Fruit fly (Drosophila melanogaster) whole organism, embryonic: ENCODE results near the gene CG12171.

ENCODE experiments used
- CG10147 ChIP-seq: fragments of 200-800 bp; sonication (Bioruptor generic); optimal IDR thresholded peaks from 2 replicates; lab custom pipeline; 2019; ENCODE audit warnings: missing biosample characterization, mild to moderate bottlenecking, missing genetic modification characterization, moderate library complexity
- CG10959 ChIP-seq: fragments of 200-800 bp; sonication (Bioruptor generic); IDR thresholded peaks from 2 replicates; pipeline ENCODE4 v1.3.6; 2022; ENCODE audit warnings: missing biosample characterization, missing genetic modification characterization
- CG11695 ChIP-seq: fragments of 200-800 bp; sonication (Bioruptor generic); IDR thresholded peaks from 3 replicates; pipeline ENCODE4 v1.3.6; 2022; ENCODE audit warnings: missing biosample characterization, missing genetic modification characterization
- CG17612 ChIP-seq: fragments of 200-800 bp; sonication (Bioruptor generic); IDR thresholded peaks from 2 replicates; pipeline ENCODE4 v1.3.6; 2022; ENCODE audit warnings: missing biosample characterization, missing genetic modification characterization
- CG17829 ChIP-seq: fragments of 200-800 bp; optimal IDR thresholded peaks from 2 replicates; lab custom pipeline; 2019; ENCODE audit warnings: missing biosample characterization, mild to moderate bottlenecking, missing genetic modification characterization, moderate library complexity
- CG1832 ChIP-seq: fragments of 200-800 bp; sonication (Bioruptor generic); optimal IDR thresholded peaks from 2 replicates; lab custom pipeline; 2017; ENCODE audit warnings: missing biosample characterization, mild to moderate bottlenecking, missing genetic modification characterization, inconsistent platforms
- CG2116 ChIP-seq: fragments of 200-800 bp; sonication (Bioruptor generic); optimal IDR thresholded peaks from 3 replicates; lab custom pipeline; 2018; ENCODE audit warnings: missing biosample characterization, mild to moderate bottlenecking, missing genetic modification characterization
- CG2199 ChIP-seq: fragments of 200-800 bp; sonication (Bioruptor generic); IDR thresholded peaks from 3 replicates; pipeline ENCODE4 v1.3.6; 2022; ENCODE audit warnings: missing biosample characterization, missing genetic modification characterization
- CG30403 ChIP-seq: fragments of 200-800 bp; sonication (Bioruptor generic); optimal IDR thresholded peaks from 3 replicates; lab custom pipeline; 2016; ENCODE audit warnings: missing biosample characterization, missing genetic modification characterization
- CG31388 ChIP-seq: fragments of 200-800 bp; sonication (Bioruptor generic); optimal IDR thresholded peaks from 2 replicates; lab custom pipeline; 2016; ENCODE audit warnings: missing biosample characterization, missing genetic modification characterization
- CG33213 ChIP-seq: fragments of 200-800 bp; sonication (Bioruptor generic); optimal IDR thresholded peaks from 3 replicates; lab custom pipeline; 2016; ENCODE audit warnings: missing biosample characterization, missing genetic modification characterization
- CG33557 ChIP-seq: fragments of 200-800 bp; sonication (Bioruptor generic); optimal IDR thresholded peaks from 2 replicates; lab custom pipeline; 2019; ENCODE audit warnings: missing biosample characterization, mild to moderate bottlenecking, missing genetic modification characterization, moderate library complexity
- CG34376 ChIP-seq: fragments of 200-800 bp; sonication (Bioruptor generic); optimal IDR thresholded peaks from 2 replicates; lab custom pipeline; 2018; ENCODE audit warnings: missing biosample characterization, mild to moderate bottlenecking, missing genetic modification characterization
- CG3726 ChIP-seq: fragments of 200-800 bp; sonication (Bioruptor generic); IDR thresholded peaks from 3 replicates; pipeline ENCODE4, ENCODE4 v1.3.6; 2022; ENCODE audit warnings: missing biosample characterization, missing genetic modification characterization
- CG5180 ChIP-seq: fragments of 200-800 bp; sonication (Bioruptor generic); optimal IDR thresholded peaks from 3 replicates; lab custom pipeline; 2017; ENCODE audit warnings: missing biosample characterization, missing genetic modification characterization, mild to moderate bottlenecking, moderate library complexity, missing genetic modification reagents
- CG5953 ChIP-seq: fragments of 200-800 bp; sonication (Bioruptor generic); IDR thresholded peaks from 2 replicates; pipeline ENCODE4 v1.3.6; 2022; ENCODE audit warnings: missing biosample characterization, missing genetic modification characterization
- CG6791 ChIP-seq: fragments of 200-800 bp; sonication (Bioruptor generic); IDR thresholded peaks from 3 replicates; pipeline ENCODE4 v1.3.6; 2022; ENCODE audit warnings: missing biosample characterization, missing genetic modification characterization; ENCODE audit not compliant: partially characterized antibody
- CG8765 ChIP-seq: fragments of 200-800 bp; sonication (Bioruptor generic); IDR thresholded peaks from 2 replicates; pipeline ENCODE4 v1.3.6; 2022; ENCODE audit warnings: missing biosample characterization, missing genetic modification characterization
- CG9437 ChIP-seq: fragments of 200-800 bp; sonication (Bioruptor generic); optimal IDR thresholded peaks from 2 replicates; lab custom pipeline; 2018; ENCODE audit warnings: missing biosample characterization, mild to moderate bottlenecking, missing genetic modification characterization
- CTCF ChIP-seq: fragments of 200-800 bp; sonication (Bioruptor generic); optimal IDR thresholded peaks from 2 replicates; lab custom pipeline; 2017; ENCODE audit warnings: missing biosample characterization, mild to moderate bottlenecking, missing genetic modification characterization, moderate library complexity
- Dip2 ChIP-seq: fragments of 200-800 bp; sonication (Bioruptor generic); IDR thresholded peaks from 2 replicates; pipeline ENCODE4 v1.3.6; 2022; ENCODE audit warnings: missing biosample characterization, missing genetic modification characterization
- Eip74EF ChIP-seq, 2 experiments: fragments of 200-800 bp in 1 of 2; fragments of >200 bp in 1 of 2; sonication (Bioruptor generic) in 1 of 2; optimal IDR thresholded peaks; 2 replicates each; lab custom pipeline; 2017 to 2019; ENCODE audit warnings: missing biosample characterization in 2 of 2, missing genetic modification characterization in 2 of 2, mild to moderate bottlenecking in 1 of 2, moderate library complexity in 1 of 2
- Ets65A ChIP-seq: fragments of 200-800 bp; sonication (Bioruptor generic); peaks from one replicate; lab custom pipeline; 2016; ENCODE audit warnings: missing biosample characterization, missing genetic modification characterization
- H15 ChIP-seq: fragments of 200-800 bp; sonication (Bioruptor generic); IDR thresholded peaks from 3 replicates; pipeline ENCODE4 v1.3.6; 2022; ENCODE audit warnings: missing biosample characterization, missing genetic modification characterization
- HHEX ChIP-seq: fragments of 200-800 bp; sonication (Bioruptor generic); optimal IDR thresholded peaks from 3 replicates; lab custom pipeline; 2017; ENCODE audit warnings: missing biosample characterization, mild to moderate bottlenecking, missing genetic modification characterization, missing genetic modification reagents
- HLH4C ChIP-seq: fragments of 200-800 bp; sonication (Bioruptor generic); IDR thresholded peaks from 3 replicates; pipeline ENCODE4 v1.3.6; 2022; ENCODE audit warnings: missing biosample characterization, missing genetic modification characterization; ENCODE audit not compliant: partially characterized antibody
- Hmx ChIP-seq: fragments of 200-800 bp; sonication (Bioruptor generic); optimal IDR thresholded peaks from 2 replicates; lab custom pipeline; 2016; ENCODE audit warnings: missing biosample characterization, missing genetic modification characterization
- Hr78 ChIP-seq, 2 experiments: fragments of 200-800 bp in 1 of 2; fragments of >200 bp in 1 of 2; sonication (Bioruptor generic) in 1 of 2; optimal IDR thresholded peaks; 2 replicates each; lab custom pipeline; 2017 to 2019; ENCODE audit warnings: missing biosample characterization in 2 of 2, missing genetic modification characterization in 2 of 2, mild to moderate bottlenecking in 1 of 2, moderate library complexity in 1 of 2
- Jarid2 ChIP-seq: fragments of 200-800 bp; sonication (Bioruptor generic); optimal IDR thresholded peaks from 3 replicates; lab custom pipeline; 2017; ENCODE audit warnings: mild to moderate bottlenecking, missing biosample characterization, missing genetic modification reagents, missing genetic modification characterization
- Kr ChIP-seq: fragments of 200-800 bp; sonication (Bioruptor generic); optimal IDR thresholded peaks from 2 replicates; lab custom pipeline; 2017; ENCODE audit warnings: missing biosample characterization, mild to moderate bottlenecking, missing genetic modification characterization
- MBD-R2 ChIP-seq: fragments of 200-800 bp; sonication (Bioruptor generic); IDR thresholded peaks from 2 replicates; pipeline ENCODE4 v1.3.6; 2022; ENCODE audit warnings: missing biosample characterization, missing genetic modification characterization
- Opbp ChIP-seq: fragments of 200-800 bp; sonication (Bioruptor generic); IDR thresholded peaks from 3 replicates; pipeline ENCODE4 v1.3.6; 2022; ENCODE audit warnings: missing biosample characterization, missing genetic modification characterization; ENCODE audit not compliant: partially characterized antibody
- Rfx ChIP-seq: fragments of 200-800 bp; sonication (Bioruptor generic); IDR thresholded peaks from 2 replicates; pipeline ENCODE4 v1.3.6; 2022; ENCODE audit warnings: missing biosample characterization, missing genetic modification characterization
- Scr ChIP-seq: fragments of 200-800 bp; sonication (Bioruptor generic); IDR thresholded peaks from 2 replicates; pipeline ENCODE4 v1.3.6; 2022; ENCODE audit warnings: missing biosample characterization, missing genetic modification characterization; ENCODE audit not compliant: partially characterized antibody
- Stat92E ChIP-seq, 3 experiments: fragments of >200 bp in 2 of 3; fragments of 200-800 bp in 1 of 3; sonication (Bioruptor generic) in 1 of 3; optimal IDR thresholded peaks; 2 replicates each; lab custom pipeline; 2017 to 2019; ENCODE audit warnings: missing biosample characterization in 3 of 3, missing genetic modification characterization in 3 of 3, mild to moderate bottlenecking in 1 of 3, moderate library complexity in 1 of 3
- bab2 ChIP-seq: fragments of 200-800 bp; sonication (Bioruptor generic); optimal IDR thresholded peaks from 2 replicates; lab custom pipeline; 2016; ENCODE audit warnings: missing biosample characterization, missing genetic modification characterization
- bsh ChIP-seq, 2 experiments: fragments of 200-800 bp; sonication (Bioruptor generic); optimal IDR thresholded peaks; 2 replicates each; lab custom pipeline; 2017 to 2018; ENCODE audit warnings: mild to moderate bottlenecking in 2 of 2, missing biosample characterization in 2 of 2, missing genetic modification characterization in 2 of 2, moderate library complexity in 1 of 2
- chm ChIP-seq: fragments of 200-800 bp; sonication (Bioruptor generic); IDR thresholded peaks from 2 replicates; pipeline ENCODE4 v1.3.6; 2022; ENCODE audit warnings: missing biosample characterization, missing genetic modification characterization
- chn ChIP-seq: fragments of 200-800 bp; sonication (Bioruptor generic); optimal IDR thresholded peaks from 2 replicates; lab custom pipeline; 2016; ENCODE audit warnings: missing biosample characterization, missing genetic modification characterization
- exex ChIP-seq: fragments of 200-800 bp; sonication (Bioruptor generic); optimal IDR thresholded peaks from 4 replicates; lab custom pipeline; 2018; ENCODE audit warnings: missing biosample characterization, mild to moderate bottlenecking, missing genetic modification characterization, moderate library complexity
- fru ChIP-seq: fragments of >200 bp; optimal IDR thresholded peaks from 2 replicates; lab custom pipeline; 2017
- ham ChIP-seq: fragments of 200-800 bp; sonication (Bioruptor generic); IDR thresholded peaks from 2 replicates; pipeline ENCODE4 v1.3.6; 2022; ENCODE audit warnings: missing biosample characterization, missing genetic modification characterization
- insv ChIP-seq, 2 experiments: fragments of 200-800 bp; sonication (Bioruptor generic); optimal IDR thresholded peaks; 3 replicates each; lab custom pipeline; 2016 to 2018; ENCODE audit warnings: missing biosample characterization in 2 of 2, missing genetic modification characterization in 2 of 2
- sc ChIP-seq, 3 experiments: fragments of >200 bp in 2 of 3; fragments of 200-800 bp in 1 of 3; sonication (Bioruptor generic) in 1 of 3; optimal IDR thresholded peaks; 2 replicates in 2 of 3; 3 replicates in 1 of 3; lab custom pipeline; 2017; ENCODE audit warnings: mild to moderate bottlenecking in 1 of 3, missing biosample characterization in 1 of 3, missing genetic modification characterization in 1 of 3, missing genetic modification reagents in 1 of 3
- slp2 ChIP-seq: fragments of 200-800 bp; sonication (Bioruptor generic); optimal IDR thresholded peaks from 2 replicates; lab custom pipeline; 2016; ENCODE audit warnings: missing biosample characterization, missing genetic modification characterization
- tna ChIP-seq: fragments of 200-800 bp; sonication (Bioruptor generic); IDR thresholded peaks from 2 replicates; pipeline ENCODE4 v1.3.6; 2022; ENCODE audit warnings: missing biosample characterization, missing genetic modification characterization; ENCODE audit not compliant: partially characterized antibody
- wor ChIP-seq: fragments of 200-800 bp; sonication (Bioruptor generic); IDR thresholded peaks from 2 replicates; pipeline ENCODE4 v1.3.6; 2022; ENCODE audit warnings: missing biosample characterization, missing genetic modification characterization

Gene CG12171

DNA sequence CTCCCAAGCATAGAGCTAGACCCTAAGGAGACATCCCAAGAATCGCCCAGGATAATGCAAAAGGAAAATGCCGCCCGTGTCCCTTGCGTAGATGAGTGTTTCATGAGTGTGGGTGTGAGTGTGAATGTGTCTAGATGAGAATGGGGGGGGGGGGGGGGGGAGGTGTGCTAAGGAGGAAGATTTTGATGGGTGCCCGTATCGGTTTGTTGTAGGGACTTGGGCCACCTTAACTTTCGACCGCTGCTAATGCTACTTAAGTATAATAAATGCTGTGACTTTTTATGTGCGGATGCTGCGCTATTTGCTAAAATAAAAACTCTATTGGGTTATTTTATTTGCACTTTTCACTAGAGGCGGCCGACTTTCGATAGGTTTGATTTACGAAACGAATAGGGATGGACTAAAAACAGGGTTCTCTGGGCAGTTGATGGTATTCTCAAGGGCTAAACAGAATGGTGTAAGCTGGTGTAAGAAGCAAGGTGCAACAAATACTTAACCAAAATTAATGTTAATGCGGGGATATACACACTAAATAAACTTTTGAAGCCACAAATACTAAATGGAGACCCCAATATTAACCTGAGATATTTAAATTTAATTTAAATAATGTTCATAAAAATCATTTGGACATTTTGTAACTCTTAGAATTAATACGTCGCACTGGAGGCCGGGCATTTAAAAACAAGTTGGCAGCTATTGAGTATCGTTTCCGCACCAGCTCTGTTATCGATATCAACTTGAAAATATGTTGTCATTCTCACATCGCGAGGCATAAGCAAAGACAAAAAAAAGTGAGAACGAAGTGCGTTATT lies 35.7 kb downstream of the CG12171 start, which contains the start of the genes Xe7 and Atg17 (continued):
- peak; percentile 69 for TF ChIP-seq Scr (GFP tag; lab: Robert Waterston, UW)
- peak; percentile 3 to 86 for TF ChIP-seq bsh (GFP tag; optimal IDR thresholded peaks at IDR 0.05; lab: Kevin White, UChicago)
- peak; percentile 89 for TF ChIP-seq CG17829
- TF ChIP-seq Eip74EF (GFP tag; optimal IDR thresholded peaks at IDR 0.05; lab: Kevin White, UChicago), result peak in 1 of 2 experiments; percentile 75
- TF ChIP-seq chn (GFP tag; lab: Kevin White, UChicago), result peak; percentile 92
- peak; percentile 86 for TF ChIP-seq CG31388 (GFP tag; lab: Kevin White, UChicago)
- TF ChIP-seq CTCF (GFP tag; lab: Kevin White, UChicago), result peak; percentile 25
- no peak for TF ChIP-seq tna (GFP tag; lab: Robert Waterston, UW)
- TF ChIP-seq CG8765 (GFP tag; lab: Robert Waterston, UW), result peak; percentile 72
- TF ChIP-seq chm (GFP tag; lab: Robert Waterston, UW), result peak; percentile 35; the same call in 1 of the 2 replicates
- TF ChIP-seq exex, result no peak
- peak; percentile 97 for TF ChIP-seq CG2116 (GFP tag; lab: Kevin White, UChicago)
- peak; percentile 57; the same call in 1 of the 2 replicates for TF ChIP-seq CG5953 (GFP tag; lab: Robert Waterston, UW)
- TF ChIP-seq Opbp, result peak; percentile 65; the same call in 2 of the 3 replicates
- TF ChIP-seq HHEX, result peak; percentile 85
- TF ChIP-seq sc (optimal IDR thresholded peaks at IDR 0.05; lab: Kevin White, UChicago), result no peak
- TF ChIP-seq sc (GFP tag; optimal IDR thresholded peaks at IDR 0.05; lab: Kevin White, UChicago), result peak; percentile 74
- TF ChIP-seq CG9437 (GFP tag; lab: Kevin White, UChicago), result peak; percentile 86
- no peak for TF ChIP-seq Stat92E (GFP tag; optimal IDR thresholded peaks at IDR 0.05; lab: Kevin White, UChicago)
- peak; percentile 68 for TF ChIP-seq CG33213 (GFP tag; lab: Kevin White, UChicago)
- TF ChIP-seq CG33557 (GFP tag; lab: Kevin White, UChicago), result peak; percentile 90
- TF ChIP-seq slp2 (GFP tag; lab: Kevin White, UChicago), result peak; percentile 83
- peak; percentile 85 for TF ChIP-seq CG11695
- peak; percentile 58 for TF ChIP-seq HLH4C
- peak; percentile 83 for TF ChIP-seq CG17612
- peak; percentile 92 for TF ChIP-seq bab2 (GFP tag; lab: Kevin White, UChicago)
- peak; percentile 79 for TF ChIP-seq Hmx (GFP tag; lab: Kevin White, UChicago)
- peak; percentile 73; the same call in 2 of the 3 replicates for TF ChIP-seq CG3726 (GFP tag; lab: Robert Waterston, UW)
- TF ChIP-seq MBD-R2 (GFP tag; lab: Robert Waterston, UW), result peak; percentile 73
- peak in 1 of 2 experiments; percentile 70 for TF ChIP-seq insv (GFP tag; optimal IDR thresholded peaks at IDR 0.05; lab: Kevin White, UChicago)
- TF ChIP-seq CG10147 (GFP tag; lab: Kevin White, UChicago), result peak; percentile 90
- no peak for TF ChIP-seq CG2199
- TF ChIP-seq ham, result peak; percentile 82
- peak; percentile 87 for TF ChIP-seq H15 (GFP tag; lab: Robert Waterston, UW)
- peak; percentile 60 for TF ChIP-seq CG10959 (GFP tag; lab: Robert Waterston, UW)
- no peak for TF ChIP-seq fru (lab: Kevin White, UChicago)
- peak; percentile 52; the same call in 1 of the 2 replicates for TF ChIP-seq Dip2
- TF ChIP-seq Jarid2 (GFP tag; lab: Kevin White, UChicago), result peak; percentile 58
- TF ChIP-seq CG1832 (GFP tag; lab: Kevin White, UChicago), result no peak
- TF ChIP-seq CG5180 (GFP tag; lab: Kevin White, UChicago), result no peak
- TF ChIP-seq Ets65A (GFP tag; lab: Kevin White, UChicago), result peak; percentile 99
- TF ChIP-seq wor (GFP tag; lab: Robert Waterston, UW), result peak; percentile 85
- no peak for TF ChIP-seq Hr78 (GFP tag; optimal IDR thresholded peaks at IDR 0.05; lab: Kevin White, UChicago)
- TF ChIP-seq Kr (GFP tag; lab: Kevin White, UChicago), result no peak
- TF ChIP-seq Rfx (GFP tag; lab: Robert Waterston, UW), result peak; percentile 94
- TF ChIP-seq CG34376 (GFP tag; lab: Kevin White, UChicago), result peak; percentile 68
- TF ChIP-seq CG6791, result 0 out of 3 replicates have a peak, but pooled peaks have one; percentile 52
- TF ChIP-seq CG30403, result peak; percentile 97
- TF ChIP-seq, all 482 proteins: peak for 433
